Fruit fly (Drosophila melanogaster) whole organism, pupa: ENCODE data around the gene Edem2.

Source experiments
- CG12605 ChIP-seq: fragments of 200-800 bp; sonication (Bioruptor generic); IDR thresholded peaks from 2 replicates; pipeline ENCODE4 v1.3.6; 2022; ENCODE audit warnings: missing biosample characterization, missing genetic modification characterization
- CG13204 ChIP-seq: fragments of 200-800 bp; sonication (Bioruptor generic); optimal IDR thresholded peaks from 2 replicates; lab custom pipeline; 2018; ENCODE audit warnings: missing biosample characterization, mild to moderate bottlenecking, missing genetic modification characterization, moderate library complexity
- CG32121 ChIP-seq: fragments of 200-800 bp; sonication (Bioruptor generic); IDR thresholded peaks from 2 replicates; pipeline ENCODE4 v1.3.6; 2022; ENCODE audit warnings: missing biosample characterization, missing genetic modification characterization
- CG34367 ChIP-seq: fragments of 200-800 bp; sonication (Bioruptor generic); optimal IDR thresholded peaks from 2 replicates; lab custom pipeline; 2018; ENCODE audit warnings: missing biosample characterization, mild to moderate bottlenecking, missing genetic modification characterization
- CG4496 ChIP-seq: fragments of 200-800 bp; sonication (Bioruptor generic); IDR thresholded peaks from 3 replicates; pipeline ENCODE4 v1.3.6; 2022; ENCODE audit warnings: missing biosample characterization, missing genetic modification characterization
- CG8301 ChIP-seq: fragments of 200-800 bp; sonication (Bioruptor generic); optimal IDR thresholded peaks from 2 replicates; lab custom pipeline; 2018; ENCODE audit warnings: missing biosample characterization, mild to moderate bottlenecking, missing genetic modification characterization
- fd96Ca ChIP-seq: fragments of 200-800 bp; sonication (Bioruptor generic); IDR thresholded peaks from 3 replicates; pipeline ENCODE4 v1.3.6; 2022; ENCODE audit warnings: missing biosample characterization, missing genetic modification characterization

dm6 chr2L:13145035-13145683 lies 46.8 kb upstream of the Edem2 start:
- TF ChIP-seq CG32121 (GFP tag; lab: Robert Waterston, UW): peak; percentile 73
- no peak for TF ChIP-seq CG13204 (GFP tag; lab: Kevin White, UChicago)
- 0 out of 3 replicates have a peak, but pooled peaks have one; percentile 23 for TF ChIP-seq fd96Ca
- no peak for TF ChIP-seq CG34367
- TF ChIP-seq CG12605 (GFP tag; lab: Robert Waterston, UW): no peak
- peak; percentile 18 for TF ChIP-seq CG8301 (tag; lab: Kevin White, UChicago)
- peak; percentile 66; the same call in 2 of the 3 replicates for TF ChIP-seq CG4496 (GFP tag; lab: Robert Waterston, UW)
